Fruit fly (Drosophila melanogaster): ENCODE data around the gene CG14292.

DNA sequence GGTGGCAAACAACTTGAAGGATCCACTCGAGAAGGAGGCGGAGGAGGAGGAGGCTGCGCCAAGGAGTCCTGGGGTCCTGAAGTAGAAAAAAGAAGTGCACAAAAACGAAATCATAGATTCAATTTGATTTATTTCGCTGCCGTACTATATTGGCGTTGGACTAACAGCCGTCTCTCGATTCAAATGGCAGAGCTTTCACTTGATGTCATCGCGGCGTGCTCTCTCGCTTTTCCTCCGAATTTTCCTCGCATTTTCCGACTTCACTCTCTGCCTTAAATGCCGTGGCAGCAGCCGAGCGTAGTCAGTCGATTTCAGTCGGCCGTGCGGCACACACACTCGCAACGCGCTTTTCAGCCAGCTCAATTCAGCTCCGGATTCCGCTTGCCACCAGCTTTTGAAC, 44.4 kb upstream of the CG14292 start, which contains the start of gene CG43732:
- TF ChIP-seq Snoo (tag; optimal IDR thresholded peaks at IDR 0.05): no peak
- TF ChIP-seq CG12605 (GFP tag; IDR thresholded peaks at IDR 0.05): no peak
- no peak for TF ChIP-seq fd96Ca (GFP tag; IDR thresholded peaks at IDR 0.05)
- no peak for TF ChIP-seq Pif1A (GFP tag; optimal IDR thresholded peaks at IDR 0.05)
